Worm (Caenorhabditis elegans) whole organism, L1 larva: ENCODE measurements around the gene gcy-27.

ENCODE experiments used
- C34B4.2 ChIP-seq: sonication (generic microtip); optimal IDR thresholded peaks from 2 replicates; lab custom pipeline; 2017; ENCODE audit warnings: mild to moderate bottlenecking, missing genetic modification characterization, missing compliant biosample characterization
- efl-1 ChIP-seq, 4 experiments: fragments of 150-350 bp; optimal IDR thresholded peaks in 3 of 4; peaks in 1 of 4; 1 replicate in 1 of 4; 2 replicates in 3 of 4; lab custom pipeline; 2014; ENCODE audit warnings: missing biosample characterization in 2 of 4, missing genetic modification characterization in 2 of 4, missing genetic modification reagents in 2 of 4
- ets-5 ChIP-seq: fragments of 200-800 bp; sonication (Bioruptor generic); IDR thresholded peaks from 2 replicates; pipeline ENCODE4 v1.3.6; 2022; ENCODE audit warnings: missing genetic modification characterization, missing compliant biosample characterization
- fos-1 ChIP-seq: fragments of 150-350 bp; optimal IDR thresholded peaks from 2 replicates; lab custom pipeline; 2014; ENCODE audit warnings: missing biosample characterization, missing genetic modification characterization
- nhr-71 ChIP-seq: sonication (generic microtip); optimal IDR thresholded peaks from 2 replicates; lab custom pipeline; 2016; ENCODE audit warnings: mild to moderate bottlenecking, missing genetic modification characterization, moderate library complexity, missing compliant biosample characterization
- nhr-76 ChIP-seq: sonication (generic microtip); optimal IDR thresholded peaks from 2 replicates; lab custom pipeline; 2017; ENCODE audit warnings: missing biosample characterization, missing genetic modification characterization
- pag-3 ChIP-seq: sonication (generic microtip); optimal IDR thresholded peaks from 2 replicates; lab custom pipeline; 2017; ENCODE audit warnings: missing genetic modification characterization, mild to moderate bottlenecking, missing compliant biosample characterization, antibody characterized with exemption, borderline replicate concordance; ENCODE audit not compliant: insufficient read depth
- skn-1 ChIP-seq: fragments of 150-350 bp; optimal IDR thresholded peaks from 2 replicates; lab custom pipeline; 2014; ENCODE audit warnings: missing biosample characterization, missing genetic modification characterization
- unc-62 ChIP-seq: fragments of 150-350 bp; optimal IDR thresholded peaks from 2 replicates; lab custom pipeline; 2014; ENCODE audit warnings: missing biosample characterization, missing genetic modification reagents, missing genetic modification characterization
- zag-1 ChIP-seq: fragments of 150-350 bp; optimal IDR thresholded peaks from 2 replicates; lab custom pipeline; 2014; ENCODE audit warnings: missing biosample characterization, missing genetic modification characterization

- TF ChIP-seq skn-1 (no peak), unc-62 (GFP tag; lab: Kevin White, UChicago) (no peak), nhr-76 (tag; lab: Kevin White, UChicago) (no peak), pag-3 (tag; lab: Kevin White, UChicago) (no peak), fos-1 (no peak), zag-1 (tag; lab: Kevin White, UChicago) (no peak), efl-1 (optimal IDR thresholded peaks at IDR 0.05; lab: Kevin White, UChicago) (no peak), efl-1 (GFP tag; optimal IDR thresholded peaks at IDR 0.05 in 1 of 2; lab: Kevin White, UChicago) (peak in 1 of 2 experiments; percentile 10), C34B4.2 (no peak), nhr-71 (tag; lab: Kevin White, UChicago) (no peak), ets-5 (no peak)
Observed at ce11 chrIV:17453996-17454395, 17.5 kb upstream of the gcy-27 start.
